Fruit fly (Drosophila melanogaster) whole organism, embryonic: ENCODE results near the gene RpS12.
A peak's percentile ranks its signal among the peaks of the same experiment; 100 is the strongest.

Experiments used
- Antp ChIP-seq: fragments of 200-800 bp; sonication (Bioruptor generic); optimal IDR thresholded peaks from 3 replicates; lab custom pipeline; 2016; ENCODE audit warnings: missing biosample characterization, missing genetic modification characterization
- CG10431 ChIP-seq: fragments of 200-800 bp; sonication (Bioruptor generic); optimal IDR thresholded peaks from 3 replicates; lab custom pipeline; 2018; ENCODE audit warnings: missing biosample characterization, mild to moderate bottlenecking, missing genetic modification characterization
- CG10979 ChIP-seq: fragments of 200-800 bp; sonication (Bioruptor generic); optimal IDR thresholded peaks from 2 replicates; lab custom pipeline; 2018; ENCODE audit warnings: missing biosample characterization, mild to moderate bottlenecking, missing genetic modification characterization, moderate library complexity
- CG11093 ChIP-seq: fragments of 200-800 bp; sonication (Bioruptor generic); IDR thresholded peaks from 3 replicates; pipeline ENCODE4 v1.3.6; 2022; ENCODE audit warnings: missing biosample characterization, missing genetic modification characterization
- CG15269 ChIP-seq: fragments of 200-800 bp; sonication (Bioruptor generic); optimal IDR thresholded peaks from 2 replicates; lab custom pipeline; 2018; ENCODE audit warnings: missing biosample characterization, mild to moderate bottlenecking, missing genetic modification characterization, moderate library complexity
- CG16779 ChIP-seq: fragments of 200-800 bp; sonication (Bioruptor generic); IDR thresholded peaks from 2 replicates; pipeline ENCODE4 v1.3.6; 2022; ENCODE audit warnings: missing biosample characterization, missing genetic modification characterization
- CG17359 ChIP-seq: fragments of 200-800 bp; sonication (Bioruptor generic); optimal IDR thresholded peaks from 3 replicates; lab custom pipeline; 2018; ENCODE audit warnings: missing biosample characterization, mild to moderate bottlenecking, missing genetic modification characterization, moderate library complexity
- CG4424 ChIP-seq: fragments of 200-800 bp; sonication (Bioruptor generic); optimal IDR thresholded peaks from 3 replicates; lab custom pipeline; 2016; ENCODE audit warnings: missing biosample characterization, missing genetic modification characterization
- CG6254 ChIP-seq: fragments of 200-800 bp; sonication (Bioruptor generic); optimal IDR thresholded peaks from 3 replicates; lab custom pipeline; 2017; ENCODE audit warnings: mild to moderate bottlenecking, missing biosample characterization, missing genetic modification reagents, missing genetic modification characterization
- CG7928 ChIP-seq: fragments of 200-800 bp; sonication (Bioruptor generic); optimal IDR thresholded peaks from 2 replicates; lab custom pipeline; 2017; ENCODE audit warnings: missing biosample characterization, mild to moderate bottlenecking, missing genetic modification characterization
- CG8281 ChIP-seq: fragments of 200-800 bp; sonication (Bioruptor generic); optimal IDR thresholded peaks from 2 replicates; lab custom pipeline; 2018; ENCODE audit warnings: missing biosample characterization, mild to moderate bottlenecking, missing genetic modification characterization, moderate library complexity
- CG8359 ChIP-seq: fragments of 200-800 bp; sonication (Bioruptor generic); optimal IDR thresholded peaks from 2 replicates; lab custom pipeline; 2017; ENCODE audit warnings: missing biosample characterization, mild to moderate bottlenecking, missing genetic modification characterization, borderline replicate concordance
- CG8388 ChIP-seq: fragments of 200-800 bp; sonication (Bioruptor generic); optimal IDR thresholded peaks from 2 replicates; lab custom pipeline; 2019; ENCODE audit warnings: missing biosample characterization, mild to moderate bottlenecking, missing genetic modification characterization, moderate library complexity
- CG8765 ChIP-seq: fragments of 200-800 bp; sonication (Bioruptor generic); IDR thresholded peaks from 2 replicates; pipeline ENCODE4 v1.3.6; 2022; ENCODE audit warnings: missing biosample characterization, missing genetic modification characterization
- CG9876 ChIP-seq: fragments of 200-800 bp; sonication (Bioruptor generic); optimal IDR thresholded peaks from 2 replicates; lab custom pipeline; 2016; ENCODE audit warnings: missing biosample characterization, missing genetic modification characterization
- CkIIα-i1 ChIP-seq: fragments of 200-800 bp; sonication (Bioruptor generic); IDR thresholded peaks from 2 replicates; pipeline ENCODE4 v1.3.6; 2022; ENCODE audit warnings: missing biosample characterization, missing genetic modification characterization
- CoRest ChIP-seq: fragments of 200-800 bp; sonication (Bioruptor generic); optimal IDR thresholded peaks from 3 replicates; lab custom pipeline; 2018; ENCODE audit warnings: missing biosample characterization, mild to moderate bottlenecking, missing genetic modification characterization, moderate library complexity
- Dip3 ChIP-seq: fragments of 200-800 bp; sonication (Bioruptor generic); optimal IDR thresholded peaks from 3 replicates; lab custom pipeline; 2016; ENCODE audit warnings: missing biosample characterization, missing genetic modification characterization
- Drgx ChIP-seq: fragments of 200-800 bp; sonication (Bioruptor generic); IDR thresholded peaks from 2 replicates; pipeline ENCODE4 v1.3.6; 2022; ENCODE audit warnings: missing biosample characterization, missing genetic modification characterization
- Ets65A ChIP-seq: fragments of 200-800 bp; sonication (Bioruptor generic); peaks from one replicate; lab custom pipeline; 2016; ENCODE audit warnings: missing biosample characterization, missing genetic modification characterization
- Hsf ChIP-seq: fragments of 200-800 bp; sonication (Bioruptor generic); optimal IDR thresholded peaks from 3 replicates; lab custom pipeline; 2016; ENCODE audit warnings: missing biosample characterization, missing genetic modification characterization
- Myb ChIP-seq: fragments of 200-800 bp; sonication (Bioruptor generic); optimal IDR thresholded peaks from 2 replicates; lab custom pipeline; 2016; ENCODE audit warnings: missing biosample characterization, missing genetic modification characterization
- NfI ChIP-seq: fragments of 200-800 bp; sonication (Bioruptor generic); optimal IDR thresholded peaks from 3 replicates; lab custom pipeline; 2018; ENCODE audit warnings: missing biosample characterization, mild to moderate bottlenecking, missing genetic modification characterization, moderate library complexity
- abd-A ChIP-seq: fragments of 200-800 bp; sonication (Bioruptor generic); optimal IDR thresholded peaks from 3 replicates; lab custom pipeline; 2019; ENCODE audit warnings: missing biosample characterization, mild to moderate bottlenecking, missing genetic modification characterization, moderate library complexity
- ac ChIP-seq: fragments of 200-800 bp; sonication (Bioruptor generic); optimal IDR thresholded peaks from 3 replicates; lab custom pipeline; 2017; ENCODE audit warnings: missing biosample characterization, mild to moderate bottlenecking, missing genetic modification characterization
- az2 ChIP-seq: fragments of 200-800 bp; sonication (Bioruptor generic); optimal IDR thresholded peaks from 3 replicates; lab custom pipeline; 2016; ENCODE audit warnings: missing biosample characterization, missing genetic modification characterization
- chm ChIP-seq: fragments of 200-800 bp; sonication (Bioruptor generic); IDR thresholded peaks from 2 replicates; pipeline ENCODE4 v1.3.6; 2022; ENCODE audit warnings: missing biosample characterization, missing genetic modification characterization
- corto ChIP-seq: fragments of 200-800 bp; sonication (Bioruptor generic); optimal IDR thresholded peaks from 2 replicates; lab custom pipeline; 2016; ENCODE audit warnings: missing biosample characterization, mild to moderate bottlenecking, missing genetic modification characterization, moderate library complexity
- da ChIP-seq: fragments of 200-800 bp; sonication (Bioruptor generic); optimal IDR thresholded peaks from 2 replicates; lab custom pipeline; 2016; ENCODE audit warnings: missing biosample characterization, missing genetic modification characterization
- ken ChIP-seq: fragments of 200-800 bp; sonication (Bioruptor generic); IDR thresholded peaks from 3 replicates; pipeline ENCODE4 v1.3.6; 2022; ENCODE audit warnings: missing biosample characterization, missing genetic modification characterization
- pho ChIP-seq: fragments of 200-800 bp; sonication (Bioruptor generic); optimal IDR thresholded peaks from 2 replicates; lab custom pipeline; 2016; ENCODE audit warnings: missing biosample characterization, missing genetic modification characterization
- prd ChIP-seq, 3 experiments: fragments of >200 bp in 2 of 3; fragments of 200-800 bp in 1 of 3; sonication (Bioruptor generic) in 1 of 3; optimal IDR thresholded peaks in 2 of 3; IDR thresholded peaks in 1 of 3; 2 replicates in 2 of 3; 3 replicates in 1 of 3; pipeline versions ENCODE4 v1.3.6 to Lab custom; 2017 to 2022; ENCODE audit warnings: missing biosample characterization in 1 of 3, missing genetic modification characterization in 1 of 3
- ro ChIP-seq: fragments of 200-800 bp; sonication (Bioruptor generic); IDR thresholded peaks from 2 replicates; pipeline ENCODE4 v1.3.6; 2022; ENCODE audit warnings: missing biosample characterization, missing genetic modification characterization
- so ChIP-seq: fragments of 200-800 bp; sonication (Bioruptor generic); IDR thresholded peaks from 3 replicates; pipeline ENCODE4 v1.3.6; 2022; ENCODE audit warnings: missing biosample characterization, missing genetic modification characterization
- vnd ChIP-seq: fragments of 200-800 bp; sonication (Bioruptor generic); IDR thresholded peaks from 3 replicates; pipeline ENCODE4 v1.3.6; 2022; ENCODE audit warnings: missing biosample characterization, missing genetic modification characterization; ENCODE audit not compliant: partially characterized antibody
- wek ChIP-seq: fragments of 200-800 bp; sonication (Bioruptor generic); optimal IDR thresholded peaks from 3 replicates; lab custom pipeline; 2018; ENCODE audit warnings: missing biosample characterization, mild to moderate bottlenecking, missing genetic modification characterization, moderate library complexity
- zen ChIP-seq: fragments of 200-800 bp; sonication (Bioruptor generic); optimal IDR thresholded peaks from 3 replicates; lab custom pipeline; 2018; ENCODE audit warnings: missing biosample characterization, mild to moderate bottlenecking, missing genetic modification characterization, moderate library complexity
- zen2 ChIP-seq: fragments of 200-800 bp; sonication (Bioruptor generic); IDR thresholded peaks from 3 replicates; pipeline ENCODE4 v1.3.6; 2022; ENCODE audit warnings: missing biosample characterization, missing genetic modification characterization; ENCODE audit not compliant: partially characterized antibody

The RpS12 gene

dm6 chr3L:13074084-13074624 is 51.0 kb downstream of the RpS12 start (continued):
- peak; percentile 75 for TF ChIP-seq ac (GFP tag; lab: Kevin White, UChicago)
- no peak for TF ChIP-seq CG8388 (GFP tag; lab: Kevin White, UChicago)
- TF ChIP-seq NfI (GFP tag; lab: Kevin White, UChicago): no peak
- TF ChIP-seq da (GFP tag; lab: Kevin White, UChicago): no peak
- TF ChIP-seq vnd (GFP tag; lab: Robert Waterston, UW): no peak
- no peak for TF ChIP-seq CkIIα-i1 (GFP tag; lab: Robert Waterston, UW)
- no peak for TF ChIP-seq Antp
- no peak for TF ChIP-seq ro
- TF ChIP-seq Drgx (GFP tag; lab: Robert Waterston, UW): no peak
- TF ChIP-seq corto (GFP tag; lab: Kevin White, UChicago): peak; percentile 51
- no peak for TF ChIP-seq CG7928 (GFP tag; lab: Kevin White, UChicago)
- TF ChIP-seq CG10979 (tag; lab: Kevin White, UChicago): no peak
- TF ChIP-seq Dip3 (GFP tag; lab: Kevin White, UChicago): no peak
- no peak for TF ChIP-seq pho (GFP tag; lab: Kevin White, UChicago)
- no peak for TF ChIP-seq CG17359 (tag; lab: Kevin White, UChicago)
- TF ChIP-seq CG15269 (tag; lab: Kevin White, UChicago): no peak
- no peak for TF ChIP-seq CG4424 (GFP tag; lab: Kevin White, UChicago)
- no peak for TF ChIP-seq so (GFP tag; lab: Robert Waterston, UW)
- TF ChIP-seq CG6254: no peak
- no peak for TF ChIP-seq CoRest (tag; lab: Kevin White, UChicago)
- TF ChIP-seq CG8765 (GFP tag; lab: Robert Waterston, UW): no peak
- TF ChIP-seq abd-A: no peak
- TF ChIP-seq Myb (GFP tag; lab: Kevin White, UChicago): no peak
- peak; percentile 51 for TF ChIP-seq Ets65A (GFP tag; lab: Kevin White, UChicago)
- TF ChIP-seq chm: no peak
- no peak for TF ChIP-seq wek (GFP tag; lab: Kevin White, UChicago)
- peak; percentile 68 for TF ChIP-seq zen (tag; lab: Kevin White, UChicago)
- no peak for TF ChIP-seq zen2 (GFP tag; lab: Robert Waterston, UW)
- TF ChIP-seq CG11093 (GFP tag; lab: Robert Waterston, UW): no peak
- TF ChIP-seq az2 (GFP tag; lab: Kevin White, UChicago): no peak
- TF ChIP-seq CG8359 (GFP tag; lab: Kevin White, UChicago): no peak
- no peak for TF ChIP-seq CG9876 (GFP tag; lab: Kevin White, UChicago)
- TF ChIP-seq prd (optimal IDR thresholded peaks at IDR 0.05; lab: Kevin White, UChicago): no peak
- TF ChIP-seq prd (GFP tag; IDR thresholded peaks at IDR 0.05; lab: Robert Waterston, UW): no peak
- no peak for TF ChIP-seq CG10431
- 0 out of 3 replicates have a peak, but pooled peaks have one; percentile 8 for TF ChIP-seq ken (GFP tag; lab: Robert Waterston, UW)
- TF ChIP-seq CG16779 (GFP tag; lab: Robert Waterston, UW): no peak
- TF ChIP-seq CG8281 (tag; lab: Kevin White, UChicago): no peak
- TF ChIP-seq Hsf (GFP tag; lab: Kevin White, UChicago): no peak
- TF ChIP-seq, all 482 proteins: peak for 11
